Worm (Caenorhabditis elegans) whole organism, midembryonic: ENCODE measurements around the gene clec-165.

Source experiments
- klf-2 ChIP-seq: fragments of 200-800 bp; sonication (Bioruptor generic); conservative IDR thresholded peaks from 2 replicates; pipeline ENCODE4 v1.3.6; 2022; ENCODE audit warnings: missing genetic modification reagents, missing genetic modification characterization, missing compliant biosample characterization
- med-1 ChIP-seq: sonication (generic microtip); optimal IDR thresholded peaks from 2 replicates; lab custom pipeline; 2017; ENCODE audit warnings: missing genetic modification characterization, mild to moderate bottlenecking, missing compliant biosample characterization, antibody characterized with exemption, missing genetic modification reagents; ENCODE audit not compliant: insufficient read depth

DNA sequence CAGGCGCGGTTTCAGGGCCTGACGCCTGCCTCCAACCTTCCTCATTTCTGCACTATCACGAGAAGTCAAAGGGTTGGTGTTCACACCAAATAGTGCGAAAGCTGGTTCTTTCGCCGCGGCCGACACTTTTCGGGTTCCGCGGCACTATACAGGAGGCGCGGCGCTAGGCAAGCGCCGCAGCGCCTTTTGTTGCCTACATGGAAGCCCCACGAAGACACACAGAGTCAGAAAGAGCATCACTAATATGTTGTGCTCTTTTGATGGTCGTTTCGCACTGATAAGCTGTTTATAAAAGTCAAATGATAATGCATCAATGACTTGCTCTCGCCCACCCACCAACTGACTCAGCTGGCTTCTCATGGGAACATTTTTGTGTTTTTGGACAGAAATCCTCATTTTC is 34.8 kb downstream of the clec-165 start:
- TF ChIP-seq med-1 (GFP tag; lab: Kevin White, UChicago) (no peak), klf-2 (GFP tag; lab: Robert Waterston, UW) (no peak)
